Worm (Caenorhabditis elegans): ENCODE results near the gene mrps-17.

ce11 chrIII:6381584-6382391, 49.8 kb downstream of the mrps-17 start, which contains the start of gene znf-622:
- TF ChIP-seq nhr-77 (tag; optimal IDR thresholded peaks at IDR 0.05) = no peak
- TF ChIP-seq ceh-90 (tag; optimal IDR thresholded peaks at IDR 0.05) = no peak
- TF ChIP-seq pqm-1 (tag; optimal IDR thresholded peaks at IDR 0.05) = no peak
- no peak for TF ChIP-seq unc-130 (tag; optimal IDR thresholded peaks at IDR 0.05)
- no peak for TF ChIP-seq egl-13 (tag; optimal IDR thresholded peaks at IDR 0.05)
- no peak for TF ChIP-seq tbx-2 (tag; optimal IDR thresholded peaks at IDR 0.05)
- TF ChIP-seq aly-2 (tag; optimal IDR thresholded peaks at IDR 0.05) = no peak
- no peak for TF ChIP-seq alr-1 (tag; optimal IDR thresholded peaks at IDR 0.05; ENCODE audit: borderline replicate concordance)

Measured in whole organism, L1 larva.